Fruit fly (Drosophila melanogaster) whole organism, embryonic: Measurements from ENCODE around the gene Spn75F.

Experiments
- Adf1 ChIP-seq: fragments of 200-800 bp; sonication (Bioruptor generic); IDR thresholded peaks from 2 replicates; pipeline ENCODE4 v1.3.6; 2022; ENCODE audit warnings: missing biosample characterization, missing genetic modification characterization
- CG10959 ChIP-seq: fragments of 200-800 bp; sonication (Bioruptor generic); IDR thresholded peaks from 2 replicates; pipeline ENCODE4 v1.3.6; 2022; ENCODE audit warnings: missing biosample characterization, missing genetic modification characterization
- CG10979 ChIP-seq: fragments of 200-800 bp; sonication (Bioruptor generic); optimal IDR thresholded peaks from 2 replicates; lab custom pipeline; 2018; ENCODE audit warnings: missing biosample characterization, mild to moderate bottlenecking, missing genetic modification characterization, moderate library complexity
- CG11093 ChIP-seq: fragments of 200-800 bp; sonication (Bioruptor generic); IDR thresholded peaks from 3 replicates; pipeline ENCODE4 v1.3.6; 2022; ENCODE audit warnings: missing biosample characterization, missing genetic modification characterization
- CG12155 ChIP-seq: fragments of 200-800 bp; sonication (Bioruptor generic); optimal IDR thresholded peaks from 3 replicates; lab custom pipeline; 2016; ENCODE audit warnings: missing biosample characterization, missing genetic modification characterization
- CG12659 ChIP-seq: fragments of 200-800 bp; sonication (Bioruptor generic); optimal IDR thresholded peaks from 3 replicates; lab custom pipeline; 2017; ENCODE audit warnings: mild to moderate bottlenecking, missing biosample characterization, missing genetic modification reagents, missing genetic modification characterization
- CG1529 ChIP-seq: fragments of 200-800 bp; sonication (Bioruptor generic); optimal IDR thresholded peaks from 3 replicates; lab custom pipeline; 2018; ENCODE audit warnings: missing biosample characterization, missing genetic modification characterization
- CG15601 ChIP-seq: fragments of 200-800 bp; sonication (Bioruptor generic); optimal IDR thresholded peaks from 3 replicates; lab custom pipeline; 2019; ENCODE audit warnings: missing biosample characterization, mild to moderate bottlenecking, missing genetic modification characterization, moderate library complexity
- CG17802 ChIP-seq: fragments of 200-800 bp; sonication (Bioruptor generic); optimal IDR thresholded peaks from 2 replicates; lab custom pipeline; 2018; ENCODE audit warnings: missing biosample characterization, mild to moderate bottlenecking, missing genetic modification characterization, moderate library complexity
- CG18262 ChIP-seq: fragments of 200-800 bp; optimal IDR thresholded peaks from 3 replicates; lab custom pipeline; 2019; ENCODE audit warnings: missing biosample characterization, mild to moderate bottlenecking, missing genetic modification characterization, moderate library complexity
- CG33557 ChIP-seq: fragments of 200-800 bp; sonication (Bioruptor generic); optimal IDR thresholded peaks from 2 replicates; lab custom pipeline; 2019; ENCODE audit warnings: missing biosample characterization, mild to moderate bottlenecking, missing genetic modification characterization, moderate library complexity
- CG5180 ChIP-seq: fragments of 200-800 bp; sonication (Bioruptor generic); optimal IDR thresholded peaks from 3 replicates; lab custom pipeline; 2017; ENCODE audit warnings: missing biosample characterization, missing genetic modification characterization, mild to moderate bottlenecking, moderate library complexity, missing genetic modification reagents
- CG6175 ChIP-seq: fragments of 200-800 bp; sonication (Bioruptor generic); IDR thresholded peaks from 3 replicates; pipeline ENCODE4 v1.3.6; 2022; ENCODE audit warnings: missing biosample characterization, missing genetic modification characterization
- CG8478 ChIP-seq: fragments of >200 bp; optimal IDR thresholded peaks from 2 replicates; lab custom pipeline; 2018
- CG9609 ChIP-seq: fragments of 200-800 bp; sonication (Bioruptor generic); optimal IDR thresholded peaks from 3 replicates; lab custom pipeline; 2016; ENCODE audit warnings: missing biosample characterization, missing genetic modification characterization
- CHES-1-like ChIP-seq: fragments of 200-800 bp; sonication (Bioruptor generic); optimal IDR thresholded peaks from 2 replicates; lab custom pipeline; 2016; ENCODE audit warnings: missing biosample characterization, missing genetic modification characterization
- D19A ChIP-seq: fragments of 200-800 bp; optimal IDR thresholded peaks from 3 replicates; lab custom pipeline; 2019; ENCODE audit warnings: missing biosample characterization, mild to moderate bottlenecking, missing genetic modification characterization, moderate library complexity
- Dbx ChIP-seq: fragments of 200-800 bp; sonication (Bioruptor generic); IDR thresholded peaks from 3 replicates; pipeline ENCODE4 v1.3.6; 2022; ENCODE audit warnings: missing biosample characterization, missing genetic modification characterization
- Dll ChIP-seq: fragments of 200-800 bp; sonication (Bioruptor generic); IDR thresholded peaks from 4 replicates; pipeline ENCODE4 v1.3.6; 2022; ENCODE audit warnings: missing biosample characterization, missing genetic modification characterization; ENCODE audit not compliant: partially characterized antibody
- Dp ChIP-seq: fragments of 200-800 bp; sonication (Bioruptor generic); optimal IDR thresholded peaks from 2 replicates; lab custom pipeline; 2018; ENCODE audit warnings: missing biosample characterization, mild to moderate bottlenecking, missing genetic modification characterization, moderate library complexity
- H15 ChIP-seq: fragments of 200-800 bp; sonication (Bioruptor generic); IDR thresholded peaks from 3 replicates; pipeline ENCODE4 v1.3.6; 2022; ENCODE audit warnings: missing biosample characterization, missing genetic modification characterization
- Jarid2 ChIP-seq: fragments of 200-800 bp; sonication (Bioruptor generic); optimal IDR thresholded peaks from 3 replicates; lab custom pipeline; 2017; ENCODE audit warnings: mild to moderate bottlenecking, missing biosample characterization, missing genetic modification reagents, missing genetic modification characterization
- Lhr ChIP-seq: fragments of 200-800 bp; sonication (Bioruptor generic); optimal IDR thresholded peaks from 3 replicates; lab custom pipeline; 2017; ENCODE audit warnings: mild to moderate bottlenecking, missing biosample characterization, missing genetic modification reagents, missing genetic modification characterization
- Myb ChIP-seq: fragments of 200-800 bp; sonication (Bioruptor generic); optimal IDR thresholded peaks from 2 replicates; lab custom pipeline; 2016; ENCODE audit warnings: missing biosample characterization, missing genetic modification characterization
- Nf-YC ChIP-seq: fragments of 200-800 bp; optimal IDR thresholded peaks from 3 replicates; lab custom pipeline; 2019; ENCODE audit warnings: missing biosample characterization, mild to moderate bottlenecking, missing genetic modification characterization, moderate library complexity
- Pdp1 ChIP-seq, 2 experiments: fragments of 200-800 bp; sonication (Bioruptor generic); optimal IDR thresholded peaks; 3 replicates each; lab custom pipeline; 2016; ENCODE audit warnings: missing biosample characterization in 2 of 2, missing genetic modification characterization in 2 of 2, mild to moderate bottlenecking in 1 of 2, moderate library complexity in 1 of 2
- Vsx1 ChIP-seq: fragments of 200-800 bp; sonication (Bioruptor generic); optimal IDR thresholded peaks from 2 replicates; lab custom pipeline; 2017; ENCODE audit warnings: missing biosample characterization, mild to moderate bottlenecking, missing genetic modification characterization, missing genetic modification reagents
- ac ChIP-seq: fragments of 200-800 bp; sonication (Bioruptor generic); optimal IDR thresholded peaks from 3 replicates; lab custom pipeline; 2017; ENCODE audit warnings: missing biosample characterization, mild to moderate bottlenecking, missing genetic modification characterization
- ap ChIP-seq: fragments of 200-800 bp; sonication (Bioruptor generic); IDR thresholded peaks from 2 replicates; pipeline ENCODE4 v1.3.6; 2022; ENCODE audit warnings: missing biosample characterization, missing genetic modification characterization
- bigmax ChIP-seq: fragments of 200-800 bp; sonication (Bioruptor generic); optimal IDR thresholded peaks from 2 replicates; lab custom pipeline; 2018; ENCODE audit warnings: missing biosample characterization, mild to moderate bottlenecking, missing genetic modification characterization
- dmrt99B ChIP-seq: fragments of 200-800 bp; sonication (Bioruptor generic); optimal IDR thresholded peaks from 2 replicates; lab custom pipeline; 2018; ENCODE audit warnings: missing biosample characterization, mild to moderate bottlenecking, missing genetic modification characterization, moderate library complexity
- en ChIP-seq: fragments of 200-800 bp; sonication (Bioruptor generic); optimal IDR thresholded peaks from 2 replicates; lab custom pipeline; 2016; ENCODE audit warnings: missing biosample characterization, missing genetic modification characterization
- exex ChIP-seq: fragments of 200-800 bp; sonication (Bioruptor generic); optimal IDR thresholded peaks from 4 replicates; lab custom pipeline; 2018; ENCODE audit warnings: missing biosample characterization, mild to moderate bottlenecking, missing genetic modification characterization, moderate library complexity
- gce ChIP-seq: fragments of 200-800 bp; sonication (Bioruptor generic); IDR thresholded peaks from 3 replicates; pipeline ENCODE4 v1.3.6; 2022; ENCODE audit warnings: missing biosample characterization, missing genetic modification characterization
- grn ChIP-seq: fragments of 200-800 bp; sonication (Bioruptor generic); optimal IDR thresholded peaks from 3 replicates; lab custom pipeline; 2017; ENCODE audit warnings: missing biosample characterization, missing genetic modification characterization
- h ChIP-seq: fragments of >200 bp; optimal IDR thresholded peaks from 2 replicates; lab custom pipeline; 2017
- inv ChIP-seq: fragments of 200-800 bp; sonication (Bioruptor generic); IDR thresholded peaks from 2 replicates; pipeline ENCODE4 v1.3.6; 2022; ENCODE audit warnings: missing biosample characterization, missing genetic modification characterization; ENCODE audit not compliant: partially characterized antibody
- lmd ChIP-seq: fragments of 200-800 bp; sonication (Bioruptor generic); IDR thresholded peaks from 2 replicates; pipeline ENCODE4 v1.3.6; 2022; ENCODE audit warnings: missing biosample characterization, missing genetic modification characterization
- luna ChIP-seq: fragments of 200-800 bp; sonication (Bioruptor generic); optimal IDR thresholded peaks from 2 replicates; lab custom pipeline; 2016; ENCODE audit warnings: missing biosample characterization, missing genetic modification characterization
- maf-S ChIP-seq: fragments of 200-800 bp; sonication (Bioruptor generic); optimal IDR thresholded peaks from 2 replicates; lab custom pipeline; 2016; ENCODE audit warnings: missing biosample characterization, missing genetic modification characterization
- odd ChIP-seq: fragments of 200-800 bp; sonication (Bioruptor generic); optimal IDR thresholded peaks from 2 replicates; lab custom pipeline; 2017; ENCODE audit warnings: missing biosample characterization, mild to moderate bottlenecking, missing genetic modification characterization
- onecut ChIP-seq: fragments of 200-800 bp; sonication (Bioruptor generic); IDR thresholded peaks from 2 replicates; pipeline ENCODE4 v1.3.6; 2022; ENCODE audit warnings: missing biosample characterization, missing genetic modification characterization
- otp ChIP-seq: fragments of 200-800 bp; sonication (Bioruptor generic); IDR thresholded peaks from 3 replicates; pipeline ENCODE4, ENCODE4 v1.3.6; 2022; ENCODE audit warnings: missing biosample characterization, missing genetic modification characterization
- pb ChIP-seq: fragments of 200-800 bp; sonication (Bioruptor generic); optimal IDR thresholded peaks from 3 replicates; lab custom pipeline; 2016; ENCODE audit warnings: missing biosample characterization, missing genetic modification characterization
- slbo ChIP-seq: fragments of 200-800 bp; sonication (Bioruptor generic); IDR thresholded peaks from 2 replicates; pipeline ENCODE4 v1.3.6; 2022; ENCODE audit warnings: missing biosample characterization, missing genetic modification characterization
- sr ChIP-seq: fragments of 200-800 bp; sonication (Bioruptor generic); IDR thresholded peaks from 3 replicates; pipeline ENCODE4 v1.3.6; 2022; ENCODE audit warnings: missing biosample characterization, missing genetic modification characterization
- tx ChIP-seq: fragments of 200-800 bp; sonication (Bioruptor generic); optimal IDR thresholded peaks from 2 replicates; lab custom pipeline; 2016; ENCODE audit warnings: missing biosample characterization, missing genetic modification characterization
- vfl ChIP-seq: fragments of 200-800 bp; sonication (Bioruptor generic); optimal IDR thresholded peaks from 2 replicates; lab custom pipeline; 2016; ENCODE audit warnings: missing biosample characterization, missing genetic modification characterization
- vnd ChIP-seq: fragments of 200-800 bp; sonication (Bioruptor generic); IDR thresholded peaks from 3 replicates; pipeline ENCODE4 v1.3.6; 2022; ENCODE audit warnings: missing biosample characterization, missing genetic modification characterization; ENCODE audit not compliant: partially characterized antibody
- zen2 ChIP-seq: fragments of 200-800 bp; sonication (Bioruptor generic); IDR thresholded peaks from 3 replicates; pipeline ENCODE4 v1.3.6; 2022; ENCODE audit warnings: missing biosample characterization, missing genetic modification characterization; ENCODE audit not compliant: partially characterized antibody

The Spn75F gene

DNA sequence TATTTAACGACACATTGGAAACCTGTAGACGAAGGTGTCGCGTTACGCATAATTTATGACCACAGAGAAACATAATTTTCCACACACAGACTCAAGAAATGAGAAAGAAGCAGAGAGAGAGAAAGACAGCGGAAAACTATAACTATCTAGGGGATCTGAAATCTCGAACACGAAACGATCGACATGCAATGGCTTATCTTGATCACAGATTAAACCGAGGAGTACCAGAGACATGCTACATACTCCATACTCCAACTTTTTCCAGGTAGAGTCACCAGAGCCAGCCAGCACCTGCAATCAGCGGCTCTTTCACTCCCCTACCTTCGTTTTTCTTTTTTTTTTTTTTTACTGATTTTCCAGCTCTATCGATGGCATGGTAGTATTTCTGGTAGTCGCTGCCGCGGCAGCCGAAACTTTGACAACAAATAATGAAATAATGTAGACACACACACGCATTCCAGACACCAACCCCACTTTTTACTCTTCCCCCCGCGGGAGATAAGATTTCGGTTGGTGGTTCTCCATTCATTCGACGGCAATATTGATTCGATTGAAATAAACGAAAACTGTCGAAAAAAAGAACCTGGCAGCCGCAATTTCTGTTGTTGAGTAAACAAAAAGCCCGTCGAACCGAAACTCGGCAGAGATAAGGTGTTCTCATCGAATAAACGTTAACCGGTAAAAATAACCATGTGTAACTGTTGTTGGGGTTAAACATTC is 39.4 kb upstream of the Spn75F start (continued):
- TF ChIP-seq zen2 (no peak), ac (GFP tag; lab: Kevin White, UChicago) (no peak), CG11093 (GFP tag; lab: Robert Waterston, UW) (no peak), ap (GFP tag; lab: Robert Waterston, UW) (no peak), slbo (peak; percentile 29), Dp (GFP tag; lab: Kevin White, UChicago) (no peak), Jarid2 (GFP tag; lab: Kevin White, UChicago) (no peak), CG33557 (GFP tag; lab: Kevin White, UChicago) (peak; percentile 12), CG6175 (GFP tag; lab: Robert Waterston, UW) (no peak), Dbx (GFP tag; lab: Robert Waterston, UW) (no peak), CG1529 (peak; percentile 18), otp (GFP tag; lab: Robert Waterston, UW) (0 out of 3 replicates have a peak, but pooled peaks have one; percentile 20), en (GFP tag; lab: Kevin White, UChicago) (no peak), luna (no peak), CG12155 (GFP tag; lab: Kevin White, UChicago) (no peak), CG5180 (GFP tag; lab: Kevin White, UChicago) (no peak), h (lab: Kevin White, UChicago) (no peak), CG9609 (GFP tag; lab: Kevin White, UChicago) (no peak), odd (GFP tag; lab: Kevin White, UChicago) (peak; percentile 78), inv (GFP tag; lab: Robert Waterston, UW) (no peak), dmrt99B (tag; lab: Kevin White, UChicago) (no peak), CG17802 (tag; lab: Kevin White, UChicago) (no peak), grn (GFP tag; lab: Kevin White, UChicago) (peak; percentile 100), CG18262 (tag; lab: Kevin White, UChicago) (no peak), lmd (GFP tag; lab: Robert Waterston, UW) (no peak), CG12659 (GFP tag; lab: Kevin White, UChicago) (no peak), CG10979 (tag; lab: Kevin White, UChicago) (no peak), Adf1 (GFP tag; lab: Robert Waterston, UW) (peak; percentile 47; the same call in 1 of the 2 replicates), Nf-YC (tag; lab: Kevin White, UChicago) (no peak), bigmax (GFP tag; lab: Kevin White, UChicago) (no peak), Vsx1 (GFP tag; lab: Kevin White, UChicago) (no peak), vfl (no peak), Myb (no peak), sr (GFP tag; lab: Robert Waterston, UW) (no peak), exex (peak; percentile 81), maf-S (GFP tag; lab: Kevin White, UChicago) (no peak), H15 (GFP tag; lab: Robert Waterston, UW) (no peak), gce (GFP tag; lab: Robert Waterston, UW) (no peak), D19A (tag; lab: Kevin White, UChicago) (peak; percentile 26), Pdp1 (GFP tag; optimal IDR thresholded peaks at IDR 0.05; lab: Kevin White, UChicago) (peak in 1 of 2 experiments; percentile 49), CG8478 (lab: Kevin White, UChicago) (no peak), vnd (GFP tag; lab: Robert Waterston, UW) (no peak), pb (no peak), Dll (GFP tag; lab: Robert Waterston, UW) (no peak), CG15601 (tag; lab: Kevin White, UChicago) (peak; percentile 37), CHES-1-like (GFP tag; lab: Kevin White, UChicago) (no peak), onecut (GFP tag; lab: Robert Waterston, UW) (no peak), tx (no peak), CG10959 (no peak), Lhr (GFP tag; lab: Kevin White, UChicago) (no peak)
